Fruit fly (Drosophila melanogaster) S2 (cell line): ENCODE data around the gene CG1309.

Experiments used
- CG8478 ChIP-seq: fragments of >200 bp; optimal IDR thresholded peaks from 2 replicates; lab custom pipeline; 2018
- CTCF ChIP-seq, 2 experiments: fragments of >200 bp; optimal IDR thresholded peaks; 2 replicates each; lab custom pipeline; 2018

- no peak for TF ChIP-seq CTCF (optimal IDR thresholded peaks at IDR 0.05; lab: Kevin White, UChicago)
- no peak for TF ChIP-seq CG8478 (lab: Kevin White, UChicago)
These were observed 4.9 kb upstream of the CG1309 start, which contains the start of the genes ago and CG1265 for dm6 chr3L:4254301-4254834.
